Worm (Caenorhabditis elegans) whole organism, L1 larva: ENCODE data around the gene F58A3.4.

ENCODE experiments used
- C34B4.2 ChIP-seq: sonication (generic microtip); optimal IDR thresholded peaks from 2 replicates; lab custom pipeline; 2017; ENCODE audit warnings: mild to moderate bottlenecking, missing genetic modification characterization, missing compliant biosample characterization
- F16B12.6 ChIP-seq: fragments of 150-350 bp; optimal IDR thresholded peaks from 2 replicates; lab custom pipeline; 2014; ENCODE audit warnings: missing biosample characterization, missing genetic modification characterization
- Y116A8C.19 ChIP-seq: sonication (generic microtip); optimal IDR thresholded peaks from 2 replicates; lab custom pipeline; 2016; ENCODE audit warnings: missing compliant biosample characterization, missing genetic modification characterization, borderline replicate concordance
- aly-2 ChIP-seq: fragments of 150-350 bp; optimal IDR thresholded peaks from 2 replicates; lab custom pipeline; 2014; ENCODE audit warnings: missing biosample characterization, missing genetic modification characterization
- blmp-1 ChIP-seq: fragments of 150-350 bp; optimal IDR thresholded peaks from 2 replicates; lab custom pipeline; 2014; ENCODE audit warnings: missing biosample characterization, missing genetic modification characterization
- ceh-8 ChIP-seq: fragments of 200-800 bp; sonication (Bioruptor generic); optimal IDR thresholded peaks from 2 replicates; lab custom pipeline; 2018; ENCODE audit warnings: mild to moderate bottlenecking, missing genetic modification characterization, moderate library complexity, missing compliant biosample characterization
- ceh-90 ChIP-seq: sonication (generic microtip); optimal IDR thresholded peaks from 2 replicates; lab custom pipeline; 2016; ENCODE audit warnings: missing genetic modification characterization, missing compliant biosample characterization
- egl-13 ChIP-seq: sonication (generic microtip); optimal IDR thresholded peaks from 2 replicates; lab custom pipeline; 2016; ENCODE audit warnings: missing genotype, missing genetic modification reagents, missing genetic modification characterization, missing compliant biosample characterization
- elt-3 ChIP-seq, 6 experiments: fragments of 150-350 bp in 1 of 6; sonication (generic microtip); optimal IDR thresholded peaks; 2 replicates each; lab custom pipeline; 2017 to 2018; ENCODE audit warnings: missing biosample characterization in 6 of 6, missing genetic modification characterization in 6 of 6, inconsistent platforms in 1 of 6
- fkh-4 ChIP-seq: sonication (generic microtip); optimal IDR thresholded peaks from 2 replicates; lab custom pipeline; 2016; ENCODE audit warnings: missing compliant biosample characterization, missing genetic modification characterization, borderline replicate concordance
- fkh-8 ChIP-seq: sonication (generic microtip); optimal IDR thresholded peaks from 2 replicates; lab custom pipeline; 2016; ENCODE audit warnings: mild to moderate bottlenecking, missing genetic modification characterization, missing compliant biosample characterization
- fos-1 ChIP-seq: fragments of 150-350 bp; optimal IDR thresholded peaks from 2 replicates; lab custom pipeline; 2014; ENCODE audit warnings: missing biosample characterization, missing genetic modification characterization
- grh-1 ChIP-seq: fragments of 200-800 bp; sonication (Bioruptor generic); IDR thresholded peaks from 2 replicates; pipeline ENCODE4 v1.3.6; 2022; ENCODE audit warnings: missing genetic modification reagents, missing genetic modification characterization, missing compliant biosample characterization
- hlh-17 ChIP-seq: fragments of 200-800 bp; sonication (Bioruptor generic); optimal IDR thresholded peaks from 2 replicates; lab custom pipeline; 2018; ENCODE audit warnings: missing genetic modification characterization, mild to moderate bottlenecking, missing compliant biosample characterization, moderate library complexity, borderline replicate concordance
- hlh-4 ChIP-seq: sonication (generic microtip); optimal IDR thresholded peaks from 2 replicates; lab custom pipeline; 2016; ENCODE audit warnings: mild to moderate bottlenecking, missing genetic modification characterization, missing compliant biosample characterization
- hpl-2 ChIP-seq: fragments of 150-350 bp; optimal IDR thresholded peaks from 2 replicates; lab custom pipeline; 2014; ENCODE audit warnings: missing biosample characterization, missing genetic modification reagents, missing genetic modification characterization
- irx-1 ChIP-seq: sonication (generic microtip); optimal IDR thresholded peaks from 2 replicates; lab custom pipeline; 2016; ENCODE audit warnings: missing genetic modification characterization, missing compliant biosample characterization
- isw-1 ChIP-seq: fragments of 200-800 bp; sonication (Bioruptor generic); IDR thresholded peaks from 2 replicates; pipeline ENCODE4 v1.3.6; 2022; ENCODE audit warnings: missing genetic modification characterization, missing compliant biosample characterization
- jun-1 ChIP-seq: fragments of 150-350 bp; optimal IDR thresholded peaks from 2 replicates; lab custom pipeline; 2014; ENCODE audit warnings: missing biosample characterization, missing genetic modification reagents, missing genetic modification characterization
- lin-13 ChIP-seq: fragments of 150-350 bp; optimal IDR thresholded peaks from 2 replicates; lab custom pipeline; 2014; ENCODE audit warnings: missing biosample characterization, missing genetic modification reagents, missing genetic modification characterization
- lin-14 ChIP-seq: fragments of 200-800 bp; sonication (Bioruptor generic); optimal IDR thresholded peaks from 2 replicates; lab custom pipeline; 2018; ENCODE audit warnings: mild to moderate bottlenecking, missing genetic modification characterization, moderate library complexity, missing compliant biosample characterization
- lin-35 ChIP-seq, 2 experiments: fragments of 150-350 bp; optimal IDR thresholded peaks; 2 replicates each; lab custom pipeline; 2014; ENCODE audit warnings: missing biosample characterization in 2 of 2, missing genetic modification characterization in 2 of 2, missing genetic modification reagents in 2 of 2
- mef-2 ChIP-seq: fragments of 150-350 bp; optimal IDR thresholded peaks from 2 replicates; lab custom pipeline; 2014; ENCODE audit warnings: missing biosample characterization, missing genetic modification characterization
- mep-1 ChIP-seq: fragments of 150-350 bp; optimal IDR thresholded peaks from 2 replicates; lab custom pipeline; 2014; ENCODE audit warnings: missing biosample characterization, missing genetic modification characterization
- nhr-11 ChIP-seq: fragments of 150-350 bp; optimal IDR thresholded peaks from 2 replicates; lab custom pipeline; 2014; ENCODE audit warnings: missing biosample characterization, missing genetic modification characterization
- nhr-19 ChIP-seq: fragments of 200-800 bp; sonication (Bioruptor generic); conservative IDR thresholded peaks from 2 replicates; pipeline ENCODE4 v1.3.6; 2022; ENCODE audit warnings: missing genetic modification characterization, missing compliant biosample characterization
- nhr-47 ChIP-seq: sonication (generic microtip); optimal IDR thresholded peaks from 2 replicates; lab custom pipeline; 2016; ENCODE audit warnings: mild to moderate bottlenecking, missing genetic modification characterization, moderate library complexity, missing compliant biosample characterization
- nhr-76 ChIP-seq: sonication (generic microtip); optimal IDR thresholded peaks from 2 replicates; lab custom pipeline; 2017; ENCODE audit warnings: missing biosample characterization, missing genetic modification characterization
- nhr-77 ChIP-seq: fragments of 150-350 bp; optimal IDR thresholded peaks from 2 replicates; lab custom pipeline; 2014; ENCODE audit warnings: missing biosample characterization, missing genetic modification characterization
- nhr-84 ChIP-seq: sonication (generic microtip); optimal IDR thresholded peaks from 2 replicates; lab custom pipeline; 2017; ENCODE audit warnings: missing biosample characterization, missing genetic modification characterization
- nhr-85 ChIP-seq: sonication (generic microtip); peaks from one replicate; lab custom pipeline; 2016; ENCODE audit warnings: missing genetic modification characterization, inconsistent platforms, missing compliant biosample characterization
- pag-3 ChIP-seq: sonication (generic microtip); optimal IDR thresholded peaks from 2 replicates; lab custom pipeline; 2017; ENCODE audit warnings: missing genetic modification characterization, mild to moderate bottlenecking, missing compliant biosample characterization, antibody characterized with exemption, borderline replicate concordance; ENCODE audit not compliant: insufficient read depth
- pqm-1 ChIP-seq: sonication (generic microtip); optimal IDR thresholded peaks from 3 replicates; lab custom pipeline; 2017; ENCODE audit warnings: missing biosample characterization, missing genetic modification characterization
- skn-1 ChIP-seq: fragments of 150-350 bp; optimal IDR thresholded peaks from 2 replicates; lab custom pipeline; 2014; ENCODE audit warnings: missing biosample characterization, missing genetic modification characterization
- snpc-4 ChIP-seq: fragments of 150-350 bp; optimal IDR thresholded peaks from 2 replicates; lab custom pipeline; 2014; ENCODE audit warnings: missing biosample characterization, missing genetic modification characterization
- snu-23 ChIP-seq: sonication (generic microtip); optimal IDR thresholded peaks from 2 replicates; lab custom pipeline; 2016; ENCODE audit warnings: missing genetic modification characterization, missing compliant biosample characterization
- tbx-2 ChIP-seq: sonication (generic microtip); optimal IDR thresholded peaks from 2 replicates; lab custom pipeline; 2016; ENCODE audit warnings: missing genetic modification characterization, missing compliant biosample characterization
- unc-30 ChIP-seq: sonication (generic microtip); optimal IDR thresholded peaks from 2 replicates; lab custom pipeline; 2017; ENCODE audit warnings: missing biosample characterization, missing genetic modification characterization
- unc-86 ChIP-seq: sonication (generic microtip); optimal IDR thresholded peaks from 2 replicates; lab custom pipeline; 2016; ENCODE audit warnings: missing genetic modification characterization, missing compliant biosample characterization
- unc-98 ChIP-seq: fragments of 200-800 bp; sonication (Bioruptor generic); IDR thresholded peaks from 2 replicates; pipeline ENCODE4 v1.3.6; 2022; ENCODE audit warnings: missing genetic modification characterization, missing compliant biosample characterization
- xbp-1 ChIP-seq: sonication (generic microtip); optimal IDR thresholded peaks from 2 replicates; lab custom pipeline; 2016; ENCODE audit warnings: missing genetic modification characterization, missing compliant biosample characterization
- ztf-4 ChIP-seq: fragments of 150-350 bp; optimal IDR thresholded peaks from 2 replicates; lab custom pipeline; 2014; ENCODE audit warnings: missing biosample characterization, missing genetic modification characterization

Gene F58A3.4

ce11 chrX:11010565-11010964 is at the start of gene F58A3.4:
Gene F58A3.4, minus strand, starts transcription at chrX:11010665.
- no peak for TF ChIP-seq snu-23 (GFP tag; lab: Kevin White, UChicago)

ce11 chrX:11059744-11060143 is 49.3 kb upstream of the F58A3.4 start, which contains the start of gene lpr-6:
Gene lpr-6, plus strand, starts transcription at chrX:11059994.
- no peak for TF ChIP-seq mep-1 (tag; lab: Kevin White, UChicago)
- peak; percentile 57 for TF ChIP-seq blmp-1 (tag; lab: Kevin White, UChicago)
- no peak for TF ChIP-seq C34B4.2 (tag; lab: Kevin White, UChicago)

- TF ChIP-seq elt-3 (tag; optimal IDR thresholded peaks at IDR 0.05; lab: Kevin White, UChicago) = peak in 1 of 6 experiments; percentile 56
- TF ChIP-seq F16B12.6 (tag; lab: Kevin White, UChicago) = no peak
- TF ChIP-seq nhr-19 (GFP tag; lab: Robert Waterston, UW) = no peak
- peak; percentile 17 for TF ChIP-seq nhr-85 (tag; lab: Kevin White, UChicago)
- peak; percentile 32 for TF ChIP-seq mep-1 (tag; lab: Kevin White, UChicago)
- TF ChIP-seq ztf-4 (tag; lab: Kevin White, UChicago) = peak; percentile 19
- TF ChIP-seq lin-13 (GFP tag; lab: Kevin White, UChicago) = no peak
- peak; percentile 100 for TF ChIP-seq blmp-1 (tag; lab: Kevin White, UChicago)
- TF ChIP-seq fos-1 (tag; lab: Kevin White, UChicago) = no peak
- peak; percentile 1 for TF ChIP-seq lin-14 (GFP tag; lab: Kevin White, UChicago)
Measured at ce11 chrX:11057028-11057427, 46.6 kb upstream of the F58A3.4 start, which contains the start of gene lpr-3. Gene lpr-3, plus strand, starts transcription at chrX:11057401.

DNA sequence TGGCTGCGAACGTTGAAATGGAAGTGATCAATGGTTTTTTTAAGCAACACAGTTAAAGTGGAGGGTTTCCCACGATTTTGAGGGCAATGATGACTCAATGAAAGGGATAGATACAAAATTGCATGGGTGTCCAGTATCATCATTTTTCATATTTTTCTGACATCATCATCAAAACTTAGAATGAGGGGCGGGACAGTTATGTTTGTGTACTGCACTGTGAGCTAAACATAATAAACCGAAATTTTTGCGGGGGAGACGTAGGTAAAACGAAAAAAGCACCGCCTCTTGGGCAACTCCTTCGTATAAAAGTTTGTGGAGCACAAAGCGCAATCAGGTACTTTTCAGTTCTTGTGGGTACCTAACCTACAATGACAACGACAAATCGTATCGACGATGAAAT is 43.1 kb upstream of the F58A3.4 start, which contains the start of gene C09F12.2:
TSS of gene C09F12.2 (plus strand) at position 301 of the 400 bp plus-strand sequence.
- TF ChIP-seq hlh-4 (tag; lab: Kevin White, UChicago) (no peak), fkh-8 (tag; lab: Kevin White, UChicago) (no peak), egl-13 (no peak), hpl-2 (GFP tag; lab: Kevin White, UChicago) (no peak), pag-3 (no peak), lin-13 (GFP tag; lab: Kevin White, UChicago) (no peak), lin-35 (GFP tag; optimal IDR thresholded peaks at IDR 0.05; lab: Kevin White, UChicago) (no peak), hlh-17 (no peak), skn-1 (tag; lab: Kevin White, UChicago) (no peak), F16B12.6 (tag; lab: Kevin White, UChicago) (no peak), unc-86 (tag; lab: Kevin White, UChicago) (no peak), tbx-2 (tag; lab: Kevin White, UChicago) (no peak), jun-1 (tag; lab: Kevin White, UChicago) (no peak), aly-2 (tag; lab: Kevin White, UChicago) (no peak), fos-1 (tag; lab: Kevin White, UChicago) (no peak), nhr-11 (tag; lab: Kevin White, UChicago) (no peak), Y116A8C.19 (tag; lab: Kevin White, UChicago) (no peak), isw-1 (GFP tag; lab: Robert Waterston, UW) (no peak), mef-2 (tag; lab: Kevin White, UChicago) (no peak)

DNA sequence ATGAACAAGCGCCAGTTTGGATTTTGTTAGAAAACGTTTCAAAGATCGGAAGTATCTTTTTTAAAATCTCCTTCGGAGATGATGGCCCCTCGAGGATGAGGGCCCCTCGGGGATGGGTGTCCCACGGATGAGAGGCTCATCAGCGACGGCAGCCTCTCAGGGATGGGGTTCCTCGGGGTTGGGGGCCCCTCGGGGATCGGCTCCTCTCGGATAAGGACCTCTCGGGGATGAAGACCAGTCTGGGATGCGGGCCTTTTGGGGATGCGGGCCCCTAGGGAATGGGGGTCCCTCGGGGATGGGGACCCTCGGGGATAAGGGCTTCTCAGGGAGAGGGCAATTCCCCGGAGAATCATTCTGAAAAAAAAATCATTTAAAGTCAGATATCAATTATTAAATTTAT is 39.9 kb upstream of the F58A3.4 start:
- TF ChIP-seq fos-1 (tag; lab: Kevin White, UChicago) = no peak
- no peak for TF ChIP-seq unc-98 (GFP tag; lab: Robert Waterston, UW)
- no peak for TF ChIP-seq C34B4.2 (tag; lab: Kevin White, UChicago)
- peak; percentile 53 for TF ChIP-seq ceh-8 (GFP tag; lab: Kevin White, UChicago)

ce11 chrX:11047183-11047582 is 36.7 kb upstream of the F58A3.4 start, which contains the start of gene clc-1:
Gene clc-1, plus strand, starts transcription at chrX:11047446.
- no peak for TF ChIP-seq nhr-76
- no peak for TF ChIP-seq fkh-4 (tag; lab: Kevin White, UChicago)
- TF ChIP-seq nhr-84 = no peak
- TF ChIP-seq nhr-47 = no peak
- no peak for TF ChIP-seq fos-1 (tag; lab: Kevin White, UChicago)
- no peak for TF ChIP-seq nhr-19 (GFP tag; lab: Robert Waterston, UW)
- TF ChIP-seq irx-1 (tag; lab: Kevin White, UChicago) = no peak
- no peak for TF ChIP-seq pqm-1 (tag; lab: Kevin White, UChicago)
- TF ChIP-seq tbx-2 (tag; lab: Kevin White, UChicago) = no peak
- no peak for TF ChIP-seq ceh-90 (tag; lab: Kevin White, UChicago)
- TF ChIP-seq unc-86 (tag; lab: Kevin White, UChicago) = no peak
- no peak for TF ChIP-seq unc-30 (tag; lab: Kevin White, UChicago)
- TF ChIP-seq grh-1 (GFP tag; lab: Robert Waterston, UW) = no peak
- TF ChIP-seq xbp-1 (tag; lab: Kevin White, UChicago) = no peak
- no peak for TF ChIP-seq snpc-4 (tag; lab: Kevin White, UChicago)
- no peak for TF ChIP-seq C34B4.2 (tag; lab: Kevin White, UChicago)
- TF ChIP-seq isw-1 (GFP tag; lab: Robert Waterston, UW) = no peak
- no peak for TF ChIP-seq nhr-85 (tag; lab: Kevin White, UChicago)
- no peak for TF ChIP-seq Y116A8C.19 (tag; lab: Kevin White, UChicago)
- no peak for TF ChIP-seq nhr-77 (tag; lab: Kevin White, UChicago)
